Fruit fly (Drosophila melanogaster) whole organism, embryonic: ENCODE measurements around the gene CG14362.
A peak's percentile ranks its signal among the peaks of the same experiment; 100 is the strongest.

ENCODE experiments used
- CG1024 ChIP-seq: fragments of 200-800 bp; sonication (Bioruptor generic); IDR thresholded peaks from 2 replicates; pipeline ENCODE4 v1.3.6; 2022; ENCODE audit warnings: missing biosample characterization, missing genetic modification characterization
- CG10274 ChIP-seq: fragments of 200-800 bp; sonication (Bioruptor generic); optimal IDR thresholded peaks from 3 replicates; lab custom pipeline; 2017; ENCODE audit warnings: missing biosample characterization, mild to moderate bottlenecking, missing genetic modification characterization
- CG11085 ChIP-seq: fragments of 200-800 bp; sonication (Bioruptor generic); IDR thresholded peaks from 2 replicates; pipeline ENCODE4 v1.3.6; 2022; ENCODE audit warnings: missing biosample characterization, missing genetic modification characterization
- CG12236 ChIP-seq: fragments of 200-800 bp; sonication (Bioruptor generic); optimal IDR thresholded peaks from 2 replicates; lab custom pipeline; 2016; ENCODE audit warnings: missing biosample characterization, missing genetic modification characterization
- CG1233 ChIP-seq: fragments of 200-800 bp; sonication (Bioruptor generic); optimal IDR thresholded peaks from 4 replicates; lab custom pipeline; 2018; ENCODE audit warnings: missing biosample characterization, mild to moderate bottlenecking, missing genetic modification characterization
- CG13424 ChIP-seq: fragments of 200-800 bp; sonication (Bioruptor generic); optimal IDR thresholded peaks from 2 replicates; lab custom pipeline; 2019; ENCODE audit warnings: missing biosample characterization, mild to moderate bottlenecking, missing genetic modification characterization, moderate library complexity
- CG16815 ChIP-seq: fragments of 200-800 bp; sonication (Bioruptor generic); optimal IDR thresholded peaks from 3 replicates; lab custom pipeline; 2017; ENCODE audit warnings: missing biosample characterization, mild to moderate bottlenecking, missing genetic modification characterization
- CG17361 ChIP-seq: fragments of 200-800 bp; sonication (Bioruptor generic); IDR thresholded peaks from 3 replicates; pipeline ENCODE4 v1.3.6; 2022; ENCODE audit warnings: missing biosample characterization, missing genetic modification characterization
- CG32767 ChIP-seq: fragments of 200-800 bp; sonication (Bioruptor generic); IDR thresholded peaks from 2 replicates; pipeline ENCODE4 v1.3.6; 2022; ENCODE audit warnings: missing biosample characterization, missing genetic modification characterization
- CG34224 ChIP-seq: fragments of 200-800 bp; sonication (Bioruptor generic); IDR thresholded peaks from 3 replicates; pipeline ENCODE4 v1.3.6; 2022; ENCODE audit warnings: missing biosample characterization, missing genetic modification characterization; ENCODE audit not compliant: partially characterized antibody
- CG3847 ChIP-seq: fragments of 200-800 bp; sonication (Bioruptor generic); IDR thresholded peaks from 2 replicates; pipeline ENCODE4 v1.3.6; 2022; ENCODE audit warnings: missing biosample characterization, missing genetic modification characterization
- CG5953 ChIP-seq: fragments of 200-800 bp; sonication (Bioruptor generic); IDR thresholded peaks from 2 replicates; pipeline ENCODE4 v1.3.6; 2022; ENCODE audit warnings: missing biosample characterization, missing genetic modification characterization
- CG6765 ChIP-seq: fragments of 200-800 bp; sonication (Bioruptor generic); optimal IDR thresholded peaks from 3 replicates; lab custom pipeline; 2017; ENCODE audit warnings: missing biosample characterization, mild to moderate bottlenecking, missing genetic modification characterization
- CG6791 ChIP-seq: fragments of 200-800 bp; sonication (Bioruptor generic); IDR thresholded peaks from 3 replicates; pipeline ENCODE4 v1.3.6; 2022; ENCODE audit warnings: missing biosample characterization, missing genetic modification characterization; ENCODE audit not compliant: partially characterized antibody
- CG6813 ChIP-seq: fragments of 200-800 bp; sonication (Bioruptor generic); optimal IDR thresholded peaks from 2 replicates; lab custom pipeline; 2017; ENCODE audit warnings: missing biosample characterization, missing genetic modification characterization, mild to moderate bottlenecking, moderate library complexity, missing genetic modification reagents
- CG6854 ChIP-seq: fragments of 200-800 bp; sonication (Bioruptor generic); optimal IDR thresholded peaks from 3 replicates; lab custom pipeline; 2017; ENCODE audit warnings: missing biosample characterization, mild to moderate bottlenecking, missing genetic modification characterization
- CG8924 ChIP-seq: fragments of 200-800 bp; optimal IDR thresholded peaks from 3 replicates; lab custom pipeline; 2019; ENCODE audit warnings: missing biosample characterization, mild to moderate bottlenecking, missing genetic modification characterization, moderate library complexity
- CG9932 ChIP-seq: fragments of 200-800 bp; sonication (Bioruptor generic); IDR thresholded peaks from 2 replicates; pipeline ENCODE4 v1.3.6; 2022; ENCODE audit warnings: missing biosample characterization, missing genetic modification characterization
- Camta ChIP-seq: fragments of 200-800 bp; sonication (Bioruptor generic); optimal IDR thresholded peaks from 2 replicates; lab custom pipeline; 2016; ENCODE audit warnings: missing biosample characterization, missing genetic modification characterization
- Chrac-16 ChIP-seq: fragments of 200-800 bp; sonication (Bioruptor generic); optimal IDR thresholded peaks from 3 replicates; lab custom pipeline; 2016; ENCODE audit warnings: missing biosample characterization, missing genetic modification characterization
- CoRest ChIP-seq: fragments of 200-800 bp; sonication (Bioruptor generic); optimal IDR thresholded peaks from 3 replicates; lab custom pipeline; 2018; ENCODE audit warnings: missing biosample characterization, mild to moderate bottlenecking, missing genetic modification characterization, moderate library complexity
- GATAe ChIP-seq: fragments of 200-800 bp; sonication (Bioruptor generic); conservative IDR thresholded peaks from 2 replicates; pipeline ENCODE4 v1.3.6; 2022; ENCODE audit warnings: missing biosample characterization, missing genetic modification characterization
- HmgZ ChIP-seq: fragments of 200-800 bp; sonication (Bioruptor generic); optimal IDR thresholded peaks from 2 replicates; lab custom pipeline; 2018; ENCODE audit warnings: missing biosample characterization, mild to moderate bottlenecking, missing genetic modification characterization
- Med ChIP-seq: fragments of 200-800 bp; sonication (Bioruptor generic); peaks from one replicate; lab custom pipeline; 2016; ENCODE audit warnings: missing biosample characterization, missing genetic modification characterization, mild to moderate bottlenecking, inconsistent platforms, moderate library complexity
- Pdp1 ChIP-seq, 2 experiments: fragments of 200-800 bp; sonication (Bioruptor generic); optimal IDR thresholded peaks; 3 replicates each; lab custom pipeline; 2016; ENCODE audit warnings: missing biosample characterization in 2 of 2, missing genetic modification characterization in 2 of 2, mild to moderate bottlenecking in 1 of 2, moderate library complexity in 1 of 2
- ara ChIP-seq: fragments of 200-800 bp; sonication (Bioruptor generic); IDR thresholded peaks from 2 replicates; pipeline ENCODE4 v1.3.6; 2022; ENCODE audit warnings: missing biosample characterization, missing genetic modification characterization
- bcd ChIP-seq: fragments of 200-800 bp; sonication (Bioruptor generic); optimal IDR thresholded peaks from 2 replicates; lab custom pipeline; 2017; ENCODE audit warnings: missing biosample characterization, mild to moderate bottlenecking, missing genetic modification characterization
- bsh ChIP-seq, 2 experiments: fragments of 200-800 bp; sonication (Bioruptor generic); optimal IDR thresholded peaks; 2 replicates each; lab custom pipeline; 2017 to 2018; ENCODE audit warnings: mild to moderate bottlenecking in 2 of 2, missing biosample characterization in 2 of 2, missing genetic modification characterization in 2 of 2, moderate library complexity in 1 of 2
- cato ChIP-seq: fragments of 200-800 bp; sonication (Bioruptor generic); optimal IDR thresholded peaks from 2 replicates; lab custom pipeline; 2016; ENCODE audit warnings: missing biosample characterization, missing genetic modification characterization, borderline replicate concordance
- chif ChIP-seq, 2 experiments: fragments of 200-800 bp; sonication (Bioruptor generic); optimal IDR thresholded peaks; 3 replicates each; lab custom pipeline; 2016; ENCODE audit warnings: missing biosample characterization in 2 of 2, missing genetic modification characterization in 2 of 2
- chn ChIP-seq: fragments of 200-800 bp; sonication (Bioruptor generic); optimal IDR thresholded peaks from 2 replicates; lab custom pipeline; 2016; ENCODE audit warnings: missing biosample characterization, missing genetic modification characterization
- corto ChIP-seq: fragments of 200-800 bp; sonication (Bioruptor generic); optimal IDR thresholded peaks from 2 replicates; lab custom pipeline; 2016; ENCODE audit warnings: missing biosample characterization, mild to moderate bottlenecking, missing genetic modification characterization, moderate library complexity
- croc ChIP-seq: fragments of 200-800 bp; sonication (Bioruptor generic); conservative IDR thresholded peaks from 3 replicates; pipeline ENCODE4 v1.3.6; 2022; ENCODE audit warnings: missing biosample characterization, missing genetic modification characterization
- dati ChIP-seq: fragments of 200-800 bp; sonication (Bioruptor generic); IDR thresholded peaks from 2 replicates; pipeline ENCODE4 v1.3.6; 2022; ENCODE audit warnings: missing biosample characterization, missing genetic modification characterization
- hb ChIP-seq: fragments of 200-800 bp; sonication (Bioruptor generic); IDR thresholded peaks from 3 replicates; pipeline ENCODE4 v1.3.6; 2022; ENCODE audit warnings: missing biosample characterization, missing genetic modification characterization; ENCODE audit not compliant: partially characterized antibody
- jing ChIP-seq: fragments of 200-800 bp; sonication (Bioruptor generic); optimal IDR thresholded peaks from 2 replicates; lab custom pipeline; 2018; ENCODE audit warnings: missing biosample characterization, mild to moderate bottlenecking, missing genetic modification characterization
- mam ChIP-seq: fragments of 200-800 bp; sonication (Bioruptor generic); optimal IDR thresholded peaks from 3 replicates; lab custom pipeline; 2016; ENCODE audit warnings: missing biosample characterization, missing genetic modification characterization
- nom ChIP-seq: fragments of 200-800 bp; sonication (Bioruptor generic); optimal IDR thresholded peaks from 2 replicates; lab custom pipeline; 2017; ENCODE audit warnings: missing biosample characterization, missing genetic modification characterization, mild to moderate bottlenecking, moderate library complexity, missing genetic modification reagents
- otp ChIP-seq: fragments of 200-800 bp; sonication (Bioruptor generic); IDR thresholded peaks from 3 replicates; pipeline ENCODE4, ENCODE4 v1.3.6; 2022; ENCODE audit warnings: missing biosample characterization, missing genetic modification characterization
- phol ChIP-seq: fragments of 200-800 bp; sonication (Bioruptor generic); optimal IDR thresholded peaks from 3 replicates; lab custom pipeline; 2018; ENCODE audit warnings: missing biosample characterization, mild to moderate bottlenecking, missing genetic modification characterization, moderate library complexity
- prd ChIP-seq, 3 experiments: fragments of >200 bp in 2 of 3; fragments of 200-800 bp in 1 of 3; sonication (Bioruptor generic) in 1 of 3; optimal IDR thresholded peaks in 2 of 3; IDR thresholded peaks in 1 of 3; 2 replicates in 2 of 3; 3 replicates in 1 of 3; pipeline versions ENCODE4 v1.3.6 to Lab custom; 2017 to 2022; ENCODE audit warnings: missing biosample characterization in 1 of 3, missing genetic modification characterization in 1 of 3
- ro ChIP-seq: fragments of 200-800 bp; sonication (Bioruptor generic); IDR thresholded peaks from 2 replicates; pipeline ENCODE4 v1.3.6; 2022; ENCODE audit warnings: missing biosample characterization, missing genetic modification characterization
- row ChIP-seq: fragments of 200-800 bp; sonication (Bioruptor generic); IDR thresholded peaks from 3 replicates; pipeline ENCODE4 v1.3.6; 2022; ENCODE audit warnings: missing biosample characterization, missing genetic modification characterization
- slou ChIP-seq: fragments of 200-800 bp; sonication (Bioruptor generic); optimal IDR thresholded peaks from 3 replicates; lab custom pipeline; 2016; ENCODE audit warnings: missing biosample characterization, missing genetic modification characterization
- slp2 ChIP-seq: fragments of 200-800 bp; sonication (Bioruptor generic); optimal IDR thresholded peaks from 2 replicates; lab custom pipeline; 2016; ENCODE audit warnings: missing biosample characterization, missing genetic modification characterization
- ssp ChIP-seq: fragments of 200-800 bp; sonication (Bioruptor generic); IDR thresholded peaks from 2 replicates; pipeline ENCODE4 v1.3.6; 2022; ENCODE audit warnings: missing biosample characterization, missing genetic modification characterization
- tap ChIP-seq: fragments of 200-800 bp; optimal IDR thresholded peaks from 3 replicates; lab custom pipeline; 2019; ENCODE audit warnings: missing biosample characterization, mild to moderate bottlenecking, missing genetic modification characterization, moderate library complexity
- ttk ChIP-seq: fragments of 200-800 bp; sonication (Bioruptor generic); IDR thresholded peaks from 2 replicates; pipeline ENCODE4 v2.1.2; 2022; ENCODE audit warnings: missing biosample characterization, missing genetic modification characterization
- tx ChIP-seq: fragments of 200-800 bp; sonication (Bioruptor generic); optimal IDR thresholded peaks from 2 replicates; lab custom pipeline; 2016; ENCODE audit warnings: missing biosample characterization, missing genetic modification characterization
- zen ChIP-seq: fragments of 200-800 bp; sonication (Bioruptor generic); optimal IDR thresholded peaks from 3 replicates; lab custom pipeline; 2018; ENCODE audit warnings: missing biosample characterization, mild to moderate bottlenecking, missing genetic modification characterization, moderate library complexity

Gene CG14362

dm6 chr3R:13884929-13885328 lies 29.7 kb upstream of the CG14362 start (continued):
- TF ChIP-seq bsh (GFP tag; optimal IDR thresholded peaks at IDR 0.05; lab: Kevin White, UChicago) = peak in 1 of 2 experiments; percentile 64
- TF ChIP-seq chif (GFP tag; optimal IDR thresholded peaks at IDR 0.05; lab: Kevin White, UChicago) = peak; percentile 18 to 56
- TF ChIP-seq ssp (GFP tag; lab: Robert Waterston, UW) = 0 out of 2 replicates have a peak, but pooled peaks have one; percentile 15
- no peak for TF ChIP-seq tap (tag; lab: Kevin White, UChicago)
- TF ChIP-seq CG6813 = no peak
- no peak for TF ChIP-seq CG11085 (GFP tag; lab: Robert Waterston, UW)
- no peak for TF ChIP-seq mam (GFP tag; lab: Kevin White, UChicago)
- peak; percentile 6 for TF ChIP-seq slp2 (GFP tag; lab: Kevin White, UChicago)
- TF ChIP-seq HmgZ = no peak
- TF ChIP-seq CG17361 (GFP tag; lab: Robert Waterston, UW) = peak; percentile 46; the same call in 1 of the 3 replicates
- no peak for TF ChIP-seq CG3847
- no peak for TF ChIP-seq corto (GFP tag; lab: Kevin White, UChicago)
- TF ChIP-seq CG13424 (tag; lab: Kevin White, UChicago) = peak; percentile 4
- peak; percentile 5 for TF ChIP-seq jing (GFP tag; lab: Kevin White, UChicago)
- TF ChIP-seq CG34224 (GFP tag; lab: Robert Waterston, UW) = no peak
- no peak for TF ChIP-seq hb (GFP tag; lab: Robert Waterston, UW)
- no peak for TF ChIP-seq GATAe (GFP tag; lab: Robert Waterston, UW)
- no peak for TF ChIP-seq cato (GFP tag; lab: Kevin White, UChicago)
- TF ChIP-seq CoRest (tag; lab: Kevin White, UChicago) = peak; percentile 12
- peak; percentile 42 for TF ChIP-seq chn
- no peak for TF ChIP-seq slou (GFP tag; lab: Kevin White, UChicago)
- peak; percentile 59; the same call in 1 of the 2 replicates for TF ChIP-seq ro (GFP tag; lab: Robert Waterston, UW)
- no peak for TF ChIP-seq prd (optimal IDR thresholded peaks at IDR 0.05; lab: Kevin White, UChicago)
- TF ChIP-seq prd (GFP tag; IDR thresholded peaks at IDR 0.05; lab: Robert Waterston, UW) = peak; percentile 67; the same call in 2 of the 3 replicates
- 0 out of 2 replicates have a peak, but pooled peaks have one; percentile 10 for TF ChIP-seq CG32767 (GFP tag; lab: Robert Waterston, UW)
- peak; percentile 56; the same call in 2 of the 3 replicates for TF ChIP-seq otp (GFP tag; lab: Robert Waterston, UW)
- no peak for TF ChIP-seq CG10274
- TF ChIP-seq CG6765 (GFP tag; lab: Kevin White, UChicago) = no peak
- TF ChIP-seq bcd = no peak
- TF ChIP-seq dati (GFP tag; lab: Robert Waterston, UW) = no peak
- no peak for TF ChIP-seq CG6854 (GFP tag; lab: Kevin White, UChicago)
- TF ChIP-seq ttk (GFP tag; lab: Robert Waterston, UW) = peak; percentile 26; the same call in 1 of the 2 replicates
- peak in 1 of 2 experiments; percentile 23 for TF ChIP-seq Pdp1 (GFP tag; optimal IDR thresholded peaks at IDR 0.05; lab: Kevin White, UChicago)
- peak; percentile 62 for TF ChIP-seq Med (GFP tag; lab: Kevin White, UChicago)
- TF ChIP-seq phol = peak; percentile 47
- TF ChIP-seq CG1233 (GFP tag; lab: Kevin White, UChicago) = no peak
- peak; percentile 1 for TF ChIP-seq Camta
- TF ChIP-seq CG9932 = no peak
- no peak for TF ChIP-seq nom (GFP tag; lab: Kevin White, UChicago)
- TF ChIP-seq CG16815 (GFP tag; lab: Kevin White, UChicago) = peak; percentile 14
- TF ChIP-seq Chrac-16 (GFP tag; lab: Kevin White, UChicago) = peak; percentile 27
- TF ChIP-seq croc = peak; percentile 43; the same call in 2 of the 3 replicates
- peak; percentile 68; the same call in 1 of the 2 replicates for TF ChIP-seq ara (GFP tag; lab: Robert Waterston, UW)
- no peak for TF ChIP-seq tx (GFP tag; lab: Kevin White, UChicago)
- TF ChIP-seq CG6791 (GFP tag; lab: Robert Waterston, UW) = no peak
- no peak for TF ChIP-seq zen (tag; lab: Kevin White, UChicago)
- TF ChIP-seq CG1024 (GFP tag; lab: Robert Waterston, UW) = no peak
- TF ChIP-seq CG8924 = no peak
- no peak for TF ChIP-seq CG5953 (GFP tag; lab: Robert Waterston, UW)
- peak; percentile 46 for TF ChIP-seq row
- peak; percentile 8 for TF ChIP-seq CG12236 (GFP tag; lab: Kevin White, UChicago)
